Fruit fly (Drosophila melanogaster): Measurements from ENCODE around the gene mus304.

Gene mus304

DNA sequence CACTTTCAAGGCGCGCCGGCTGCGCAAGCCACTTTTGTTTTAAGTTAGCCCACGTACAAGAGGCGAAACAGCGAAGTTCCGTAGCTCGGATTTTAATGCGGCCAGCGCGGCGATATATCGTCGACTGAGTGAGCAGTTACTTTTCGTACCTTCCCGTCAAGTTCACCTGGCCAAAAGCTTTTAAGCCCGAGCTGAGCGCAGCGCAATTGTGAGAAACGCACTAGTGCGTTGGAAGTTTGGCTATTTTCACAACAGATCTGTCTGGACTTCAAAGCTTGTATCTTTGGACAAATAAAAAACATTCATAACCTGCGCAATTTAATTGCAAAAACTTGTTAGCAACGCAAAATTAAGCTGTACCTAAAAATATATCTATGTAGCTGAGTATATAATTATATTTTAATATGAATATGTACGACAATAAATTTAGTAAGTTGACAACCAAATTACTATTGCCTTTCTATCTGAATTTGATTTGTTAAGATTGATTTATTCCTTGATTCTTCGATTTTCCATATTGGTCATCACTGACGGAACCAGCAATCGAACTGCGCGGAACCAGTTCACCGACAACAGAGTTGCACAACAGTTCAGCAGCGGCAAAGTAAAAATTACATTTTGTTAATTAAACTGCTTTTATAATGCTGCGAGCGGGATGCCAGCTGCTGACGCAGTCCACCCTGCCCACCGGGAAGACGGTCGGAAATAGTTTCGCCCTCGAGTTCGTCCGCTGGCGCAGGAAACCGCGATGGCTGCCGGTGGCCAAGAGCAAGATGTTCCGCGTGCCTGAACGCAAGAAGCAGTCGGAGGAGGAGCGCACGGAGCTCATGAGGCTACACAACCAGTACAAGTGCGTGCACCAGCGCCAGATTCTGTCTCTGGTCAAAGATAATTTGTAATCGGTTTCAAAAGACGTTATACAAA, 3.3 kb upstream of the mus304 start, which contains the start of the genes CG13698 and mRpS26 (continued):
- TF ChIP-seq Neu2 (GFP tag; optimal IDR thresholded peaks at IDR 0.05; ENCODE audit: borderline replicate concordance) (no peak), CG8290 (GFP tag; optimal IDR thresholded peaks at IDR 0.05) (peak; percentile 44), CG8290 (tag; optimal IDR thresholded peaks at IDR 0.05) (peak in 1 of 2 experiments; percentile 66), Eip74EF (GFP tag; optimal IDR thresholded peaks at IDR 0.05) (no peak), HmgD (GFP tag; optimal IDR thresholded peaks at IDR 0.05) (peak; percentile 25), klu (GFP tag; IDR thresholded peaks at IDR 0.05) (peak; percentile 29; the same call in 1 of the 2 replicates), gem (tag; optimal IDR thresholded peaks at IDR 0.05) (peak; percentile 84), CG11093 (GFP tag; IDR thresholded peaks at IDR 0.05) (peak; percentile 50; the same call in 1 of the 3 replicates), so (GFP tag; IDR thresholded peaks at IDR 0.05) (no peak), BtbVII (GFP tag; optimal IDR thresholded peaks at IDR 0.05) (peak; percentile 61), Dip2 (GFP tag; IDR thresholded peaks at IDR 0.05) (no peak), btn (GFP tag; optimal IDR thresholded peaks at IDR 0.05) (no peak), z (GFP tag; IDR thresholded peaks at IDR 0.05) (no peak), CG8765 (GFP tag; IDR thresholded peaks at IDR 0.05) (no peak), ERR (GFP tag; optimal IDR thresholded peaks at IDR 0.05) (no peak), Rfx (GFP tag; IDR thresholded peaks at IDR 0.05) (peak; percentile 80), CG12104 (GFP tag; optimal IDR thresholded peaks at IDR 0.05) (peak; percentile 53), CG3995 (GFP tag; optimal IDR thresholded peaks at IDR 0.05) (peak; percentile 60), CG9215 (GFP tag; IDR thresholded peaks at IDR 0.05) (peak; percentile 4; the same call in 1 of the 2 replicates), CG8924 (tag; optimal IDR thresholded peaks at IDR 0.05) (peak; percentile 78), nerfin-2 (GFP tag; IDR thresholded peaks at IDR 0.05; ENCODE audit: partially characterized antibody) (no peak; the same call in 1 of the 2 replicates), tio (GFP tag; optimal IDR thresholded peaks at IDR 0.05) (peak; percentile 59), CG6791 (GFP tag; IDR thresholded peaks at IDR 0.05; ENCODE audit: partially characterized antibody) (peak; percentile 60; the same call in 2 of the 3 replicates), twi (tag; optimal IDR thresholded peaks at IDR 0.05) (peak; percentile 56), CG16863 (GFP tag; optimal IDR thresholded peaks at IDR 0.05) (peak; percentile 7), sob (GFP tag; IDR thresholded peaks at IDR 0.05) (peak; percentile 42; the same call in 1 of the 2 replicates), H15 (GFP tag; IDR thresholded peaks at IDR 0.05) (0 out of 3 replicates have a peak, but pooled peaks have one; percentile 39), disco-r (GFP tag; optimal IDR thresholded peaks at IDR 0.05) (no peak), CoRest (tag; optimal IDR thresholded peaks at IDR 0.05) (peak; percentile 86), unc-4 (GFP tag; IDR thresholded peaks at IDR 0.05; ENCODE audit: partially characterized antibody) (no peak), rib (GFP tag; IDR thresholded peaks at IDR 0.05) (no peak), ssp (GFP tag; IDR thresholded peaks at IDR 0.05) (peak; percentile 51), Camta (GFP tag; optimal IDR thresholded peaks at IDR 0.05) (no peak), CG1024 (GFP tag; IDR thresholded peaks at IDR 0.05) (0 out of 2 replicates have a peak, but pooled peaks have one; percentile 38), Hr78 (GFP tag; optimal IDR thresholded peaks at IDR 0.05) (peak in 1 of 2 experiments; percentile 40), CG6683 (GFP tag; optimal IDR thresholded peaks at IDR 0.05) (peak; percentile 40), sima (GFP tag; optimal IDR thresholded peaks at IDR 0.05) (no peak), ken (GFP tag; IDR thresholded peaks at IDR 0.05) (no peak), MESR4 (GFP tag; optimal IDR thresholded peaks at IDR 0.05) (peak; percentile 91), Drgx (GFP tag; IDR thresholded peaks at IDR 0.05) (peak; percentile 34; the same call in 1 of the 2 replicates), lilli (GFP tag; optimal IDR thresholded peaks at IDR 0.05) (peak; percentile 71), schlank (tag; optimal IDR thresholded peaks at IDR 0.05) (peak; percentile 34), CG11398 (GFP tag; optimal IDR thresholded peaks at IDR 0.05) (no peak), peb (GFP tag; IDR thresholded peaks at IDR 0.05) (no peak), Hmx (GFP tag; optimal IDR thresholded peaks at IDR 0.05) (no peak), Sox102F (GFP tag; optimal IDR thresholded peaks at IDR 0.05) (peak; percentile 72), sna (GFP tag; IDR thresholded peaks at IDR 0.05; ENCODE audit: partially characterized antibody) (no peak), Ssrp (tag; optimal IDR thresholded peaks at IDR 0.05) (peak; percentile 72)
